Worm (Caenorhabditis elegans): ENCODE results near the gene tpp-2.

Gene tpp-2

DNA sequence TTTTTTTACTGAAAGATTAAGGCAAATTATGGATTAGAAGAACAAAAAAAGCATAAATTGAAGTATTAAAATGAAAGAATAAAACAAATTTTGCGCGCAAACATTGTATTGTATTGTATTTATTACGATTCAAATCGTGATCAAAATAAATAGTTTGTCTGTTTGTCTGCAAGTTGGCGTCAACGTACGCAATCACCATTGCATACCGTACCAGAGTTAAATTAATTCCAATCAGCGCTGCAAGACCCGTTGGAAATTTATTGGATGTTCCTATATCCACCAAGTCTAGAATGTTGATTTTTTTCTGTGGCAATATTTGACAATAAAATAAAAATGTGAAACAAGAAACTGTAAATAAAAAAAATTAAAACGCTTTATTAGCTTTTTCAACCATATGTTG, 15.8 kb upstream of the tpp-2 start, which contains the start of gene heri-1 (continued):
- TF ChIP-seq Y56A3A.18 (GFP tag; IDR thresholded peaks at IDR 0.05) (no peak), nhr-179 (tag; optimal IDR thresholded peaks at IDR 0.05) (no peak), gei-17 (GFP tag; optimal IDR thresholded peaks at IDR 0.05) (no peak), ceh-91 (GFP tag; IDR thresholded peaks at IDR 0.05) (peak; percentile 75), ceh-40 (GFP tag; IDR thresholded peaks at IDR 0.05) (no peak), F49E8.2 (tag; optimal IDR thresholded peaks at IDR 0.05; ENCODE audit: insufficient read depth) (peak; percentile 38), sea-2 (GFP tag; IDR thresholded peaks at IDR 0.05) (no peak), ama-1 (optimal IDR thresholded peaks at IDR 0.05) (no peak), ama-1 (GFP tag; optimal IDR thresholded peaks at IDR 0.05) (no peak)

DNA sequence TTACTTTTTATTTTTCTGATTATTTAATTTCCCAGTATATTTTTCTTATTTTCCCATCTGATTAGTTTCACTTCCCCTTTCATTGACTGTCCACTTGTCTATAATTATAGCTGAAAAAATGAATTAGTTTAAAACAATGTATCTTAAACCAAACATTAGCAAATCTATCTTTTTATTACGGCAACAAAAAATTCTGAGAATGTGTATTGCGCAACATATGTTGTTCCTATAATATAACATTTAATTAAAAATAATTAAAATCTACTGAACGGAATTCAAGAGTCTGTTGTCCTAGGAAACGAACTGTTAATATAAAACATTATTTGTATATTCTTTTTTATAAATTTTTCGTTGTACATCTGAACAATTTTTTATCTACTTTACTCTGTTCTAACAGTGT, 12.6 kb upstream of the tpp-2 start:
- no peak for TF ChIP-seq ceh-58 (GFP tag; IDR thresholded peaks at IDR 0.05)
- TF ChIP-seq F39B2.1 (GFP tag; IDR thresholded peaks at IDR 0.05) = no peak
- TF ChIP-seq pbrm-1 (GFP tag; IDR thresholded peaks at IDR 0.05) = no peak
- TF ChIP-seq F49E8.2 (tag; optimal IDR thresholded peaks at IDR 0.05; ENCODE audit: insufficient read depth) = no peak
- no peak for TF ChIP-seq xnd-1 (tag; optimal IDR thresholded peaks at IDR 0.05)
- no peak for TF ChIP-seq nfyb-1 (GFP tag; IDR thresholded peaks at IDR 0.05)
- no peak for TF ChIP-seq B0035.1 (tag; optimal IDR thresholded peaks at IDR 0.05)
- no peak for TF ChIP-seq hsf-1 (GFP tag; IDR thresholded peaks at IDR 0.05)
- TF ChIP-seq sea-2 (GFP tag; IDR thresholded peaks at IDR 0.05) = no peak
- TF ChIP-seq F57C9.4 (tag; optimal IDR thresholded peaks at IDR 0.05) = no peak
- TF ChIP-seq Y95B8A.8 (GFP tag; IDR thresholded peaks at IDR 0.05) = no peak
- no peak for TF ChIP-seq tlf-1 (GFP tag; optimal IDR thresholded peaks at IDR 0.05)
- no peak for TF ChIP-seq ztf-28 (GFP tag; IDR thresholded peaks at IDR 0.05)

DNA sequence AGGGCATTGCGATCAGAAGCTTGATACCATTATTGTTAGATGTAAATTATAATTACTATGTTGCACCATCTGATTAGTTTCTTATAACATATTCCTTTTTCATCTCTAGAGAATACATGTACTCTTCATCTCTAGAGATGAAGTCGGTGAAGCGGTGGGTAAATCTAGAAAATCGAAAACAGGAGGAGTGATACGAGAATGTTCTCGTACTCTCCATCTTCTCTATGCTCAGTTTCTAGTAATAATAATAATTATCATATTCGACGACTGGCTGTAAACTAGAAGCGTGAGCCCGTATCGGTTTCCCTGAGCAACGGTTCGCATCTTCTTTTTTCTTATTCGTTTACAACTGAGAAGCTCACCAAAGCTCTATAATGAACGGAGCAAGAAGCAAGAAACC, 10.4 kb upstream of the tpp-2 start:
- TF ChIP-seq xnd-1 (tag; optimal IDR thresholded peaks at IDR 0.05) (no peak), F37B4.10 (GFP tag; IDR thresholded peaks at IDR 0.05) (no peak), somi-1 (GFP tag; optimal IDR thresholded peaks at IDR 0.05) (no peak), unc-130 (GFP tag; optimal IDR thresholded peaks at IDR 0.05) (no peak), mes-4 (tag; optimal IDR thresholded peaks at IDR 0.05) (no peak), let-607 (tag; optimal IDR thresholded peaks at IDR 0.05) (no peak), mcd-1 (GFP tag; IDR thresholded peaks at IDR 0.05) (no peak), let-526 (GFP tag; IDR thresholded peaks at IDR 0.05) (no peak), dox-1 (GFP tag; IDR thresholded peaks at IDR 0.05) (no peak), zim-3 (tag; optimal IDR thresholded peaks at IDR 0.05) (no peak), ceh-40 (GFP tag; IDR thresholded peaks at IDR 0.05) (no peak), ekl-4 (GFP tag; IDR thresholded peaks at IDR 0.05) (no peak), F33H1.4 (GFP tag; IDR thresholded peaks at IDR 0.05) (no peak)

DNA sequence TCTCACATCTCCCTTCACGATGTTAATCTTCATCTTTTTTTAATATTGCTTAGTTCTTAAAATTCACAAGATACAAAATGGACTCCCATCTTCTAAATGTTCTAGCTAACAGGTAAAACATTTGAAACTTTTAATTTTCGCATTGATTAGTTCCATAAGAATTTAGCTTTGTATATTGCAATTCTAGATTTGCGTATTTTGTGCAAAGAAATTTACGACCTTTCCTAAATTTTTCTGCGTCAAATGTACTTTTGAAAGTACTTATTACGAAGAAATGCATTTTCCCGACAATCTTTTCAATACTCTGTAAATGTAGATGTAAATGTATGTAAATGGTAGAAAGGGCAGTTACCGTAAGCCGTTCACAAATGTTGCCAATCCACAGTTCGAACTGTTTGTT, 6.6 kb upstream of the tpp-2 start:
- TF ChIP-seq D2030.7 (GFP tag; IDR thresholded peaks at IDR 0.05) (no peak), nfya-2 (GFP tag; IDR thresholded peaks at IDR 0.05) (no peak), F10E7.11 (tag; optimal IDR thresholded peaks at IDR 0.05) (no peak), madf-10 (tag; optimal IDR thresholded peaks at IDR 0.05) (no peak), unc-130 (GFP tag; optimal IDR thresholded peaks at IDR 0.05) (no peak), lin-54 (GFP tag; optimal IDR thresholded peaks at IDR 0.05) (no peak), tbx-9 (tag; optimal IDR thresholded peaks at IDR 0.05; ENCODE audit: borderline replicate concordance) (no peak), ztf-22 (GFP tag; optimal IDR thresholded peaks at IDR 0.05) (no peak), efl-1 (GFP tag; optimal IDR thresholded peaks at IDR 0.05) (no peak), ZK185.1 (tag; optimal IDR thresholded peaks at IDR 0.05; ENCODE audit: poor library complexity, severe bottlenecking) (no peak)
